Worm (Caenorhabditis elegans): Measurements from ENCODE around the gene fbxa-42.

DNA sequence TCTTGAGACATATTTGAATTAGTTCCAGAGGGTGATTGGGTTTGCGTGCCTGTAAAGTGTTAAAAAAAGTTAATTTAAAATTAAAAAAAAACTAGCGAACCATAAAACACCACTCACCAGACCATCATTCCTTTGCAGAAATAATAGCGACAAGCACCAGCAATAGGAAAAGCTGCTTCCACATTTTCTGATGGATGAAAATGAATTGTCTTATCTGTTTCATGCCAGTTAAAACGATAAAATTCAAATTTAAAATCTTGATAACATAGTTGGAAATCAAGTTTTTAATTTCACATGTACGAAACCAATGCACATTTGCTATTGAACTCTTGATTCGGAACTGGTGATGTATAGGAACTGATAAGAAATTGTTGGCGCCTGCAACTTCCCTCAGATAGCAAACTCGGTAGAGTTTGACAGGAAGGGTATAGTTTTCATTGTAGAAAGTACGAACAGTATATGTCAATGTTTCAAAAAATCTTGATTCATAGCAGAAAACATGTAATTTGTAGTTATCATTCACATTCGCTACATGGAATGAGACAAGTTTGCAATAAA lies 21.6 kb downstream of the fbxa-42 start, which contains the start of gene C39B5.10:
- TF ChIP-seq pha-4 (tag; optimal IDR thresholded peaks at IDR 0.05) (no peak), unc-62 (GFP tag; optimal IDR thresholded peaks at IDR 0.05) (no peak), elt-1 (tag; optimal IDR thresholded peaks at IDR 0.05; ENCODE audit: borderline replicate concordance, insufficient read depth) (no peak), nhr-28 (tag; optimal IDR thresholded peaks at IDR 0.05) (no peak), bed-3 (GFP tag; optimal IDR thresholded peaks at IDR 0.05) (no peak), unc-39 (tag; optimal IDR thresholded peaks at IDR 0.05) (no peak)
